In genomic region chrV:13935423-13935822, ce11 we compare ENCODE assay signal across 2 worm cellular contexts.
TF ChIP-seq lines count a peak whose summit lies in the region.

No protein-coding gene starts in this region.

TF ChIP-seq in whole organism, L1 larva, 84 proteins besides CTCF, POLR2A, EP300 and RAD21:
- TF ChIP-seq lin-39 (tag; optimal IDR thresholded peaks at IDR 0.05; lab: Kevin White, UChicago) (no peak), ceh-63 (GFP tag; optimal IDR thresholded peaks at IDR 0.05; lab: Kevin White, UChicago) (no peak), blmp-1 (tag; optimal IDR thresholded peaks at IDR 0.05; lab: Kevin White, UChicago) (peak; percentile 41), ceh-90 (tag; optimal IDR thresholded peaks at IDR 0.05; lab: Kevin White, UChicago) (no peak), lsy-2 (tag; optimal IDR thresholded peaks at IDR 0.05; lab: Kevin White, UChicago) (peak in 1 of 2 experiments; percentile 2), elt-3 (tag; optimal IDR thresholded peaks at IDR 0.05; lab: Kevin White, UChicago) (peak in 5 of 6 experiments; percentile 25 to 93 (median 82))

TF ChIP-seq in whole organism, mixed stage, embryonic, 35 proteins besides CTCF, POLR2A, EP300 and RAD21:
- TF ChIP-seq elt-3 (tag; optimal IDR thresholded peaks at IDR 0.05; lab: Kevin White, UChicago) (peak; percentile 31), nhr-28 (tag; optimal IDR thresholded peaks at IDR 0.05; lab: Kevin White, UChicago) (no peak)

Comparison
In these comparisons a context has a peak if more than half of its experiments do, and no peak if none do; other contexts are left out.
1. Of the 14 proteins assayed by ChIP-seq in both whole organism, L1 larva and whole organism, mixed stage, embryonic: peak only in whole organism, L1 larva: blmp-1; only in whole organism, mixed stage, embryonic: none; in both: elt-3; in neither: 11; mixed calls (peak in some experiments, not most) for 1.